Worm (Caenorhabditis elegans): ENCODE measurements around the gene rpt-2.
A peak's percentile ranks its signal among the peaks of the same experiment; 100 is the strongest.

rpt-2 gene

ce11 chrV:6030559-6030975, 13.1 kb upstream of the rpt-2 start (continued):
- TF ChIP-seq nhr-25 (tag; optimal IDR thresholded peaks at IDR 0.05; ENCODE audit: borderline replicate concordance, insufficient read depth), result no peak
- TF ChIP-seq rbr-2 (tag; optimal IDR thresholded peaks at IDR 0.05), result peak; percentile 47
- TF ChIP-seq ztf-11 (tag; optimal IDR thresholded peaks at IDR 0.05), result no peak

- no peak for TF ChIP-seq ztf-11 (tag; optimal IDR thresholded peaks at IDR 0.05)
- peak; percentile 12 for TF ChIP-seq nhr-48 (tag; optimal IDR thresholded peaks at IDR 0.05)
- peak; percentile 30 for TF ChIP-seq hlh-30 (tag; optimal IDR thresholded peaks at IDR 0.05; ENCODE audit: insufficient read depth)
- TF ChIP-seq nhr-77 (tag; optimal IDR thresholded peaks at IDR 0.05), result no peak
- no peak for TF ChIP-seq D1046.2 (GFP tag; IDR thresholded peaks at IDR 0.05)
These were observed 4.6 kb upstream of the rpt-2 start for ce11 chrV:6022076-6022475.

ce11 chrV:6018944-6019450, 1.5 kb upstream of the rpt-2 start, which contains the start of gene picc-1:
Gene picc-1, plus strand, starts transcription at chrV:6018994.
- TF ChIP-seq ceh-28 (tag; optimal IDR thresholded peaks at IDR 0.05) (no peak), lsy-2 (tag; optimal IDR thresholded peaks at IDR 0.05) (peak in 1 of 2 experiments; percentile 11), ZK546.5 (tag; optimal IDR thresholded peaks at IDR 0.05) (no peak), jun-1 (tag; optimal IDR thresholded peaks at IDR 0.05) (no peak), lin-39 (tag; optimal IDR thresholded peaks at IDR 0.05) (no peak), fkh-10 (GFP tag; optimal IDR thresholded peaks at IDR 0.05) (no peak), aha-1 (tag) (peak; percentile 96), nhr-111 (GFP tag; optimal IDR thresholded peaks at IDR 0.05) (no peak), ceh-82 (tag; optimal IDR thresholded peaks at IDR 0.05) (no peak), gei-8 (GFP tag; optimal IDR thresholded peaks at IDR 0.05) (no peak), vab-7 (GFP tag; IDR thresholded peaks at IDR 0.05) (no peak), zip-2 (tag; optimal IDR thresholded peaks at IDR 0.05) (no peak), lin-38 (GFP tag; IDR thresholded peaks at IDR 0.05) (peak; percentile 63), pha-4 (GFP tag; IDR thresholded peaks at IDR 0.05) (no peak), pha-4 (tag; optimal IDR thresholded peaks at IDR 0.05) (no peak), snpc-1.2 (GFP tag; IDR thresholded peaks at IDR 0.05) (0 out of 2 replicates have a peak, but pooled peaks have one; percentile 36), saeg-2 (GFP tag; IDR thresholded peaks at IDR 0.05) (no peak), Y48G9A.11 (GFP tag; IDR thresholded peaks at IDR 0.05) (peak; percentile 69), daf-16 (GFP tag; optimal IDR thresholded peaks at IDR 0.05) (no peak), daf-16 (tag; optimal IDR thresholded peaks at IDR 0.05) (no peak), nhr-28 (tag; optimal IDR thresholded peaks at IDR 0.05) (no peak), D1046.2 (GFP tag; IDR thresholded peaks at IDR 0.05) (no peak), fos-1 (tag; optimal IDR thresholded peaks at IDR 0.05) (no peak), mep-1 (tag; optimal IDR thresholded peaks at IDR 0.05) (peak; percentile 72), F26F4.8 (GFP tag; conservative IDR thresholded peaks at IDR 0.05) (no peak), ama-1 (optimal IDR thresholded peaks at IDR 0.05) (peak; percentile 89), T26A8.4 (GFP tag; IDR thresholded peaks at IDR 0.05) (0 out of 2 replicates have a peak, but pooled peaks have one; percentile 27), ceh-44 (GFP tag; IDR thresholded peaks at IDR 0.05) (no peak), dmd-9 (GFP tag; IDR thresholded peaks at IDR 0.05) (0 out of 2 replicates have a peak, but pooled peaks have one; percentile 38), nhr-11 (tag; optimal IDR thresholded peaks at IDR 0.05) (no peak), madf-9 (GFP tag; conservative IDR thresholded peaks at IDR 0.05) (no peak), nhr-102 (tag; optimal IDR thresholded peaks at IDR 0.05) (peak; percentile 69), unc-130 (GFP tag; optimal IDR thresholded peaks at IDR 0.05) (no peak), R02D3.7 (tag; optimal IDR thresholded peaks at IDR 0.05) (no peak), nhr-48 (tag; optimal IDR thresholded peaks at IDR 0.05) (peak; percentile 47), duxl-1 (tag; optimal IDR thresholded peaks at IDR 0.05; ENCODE audit: poor library complexity) (peak; percentile 64), dve-1 (tag; optimal IDR thresholded peaks at IDR 0.05; ENCODE audit: insufficient read depth) (peak; percentile 21), nhr-42 (GFP tag; IDR thresholded peaks at IDR 0.05) (no peak), Y5F2A.4 (GFP tag; optimal IDR thresholded peaks at IDR 0.05) (no peak), egl-43 (GFP tag; IDR thresholded peaks at IDR 0.05) (peak; percentile 31; the same call in 1 of the 2 replicates), mes-2 (tag; optimal IDR thresholded peaks at IDR 0.05; ENCODE audit: poor library complexity, severe bottlenecking) (peak; percentile 38), T20F7.1 (GFP tag; optimal IDR thresholded peaks at IDR 0.05) (peak; percentile 24)

All from whole organism, L4 larva.